Fruit fly (Drosophila melanogaster) whole organism, embryonic: ENCODE data around the gene aop.

Experiments used
- CG11504 ChIP-seq: fragments of 200-800 bp; sonication (Bioruptor generic); optimal IDR thresholded peaks from 3 replicates; lab custom pipeline; 2019; ENCODE audit warnings: missing biosample characterization, mild to moderate bottlenecking, missing genetic modification characterization, moderate library complexity
- CG12071 ChIP-seq: fragments of 200-800 bp; sonication (Bioruptor generic); optimal IDR thresholded peaks from 3 replicates; lab custom pipeline; 2018; ENCODE audit warnings: missing biosample characterization, mild to moderate bottlenecking, missing genetic modification characterization
- CG12155 ChIP-seq: fragments of 200-800 bp; sonication (Bioruptor generic); optimal IDR thresholded peaks from 3 replicates; lab custom pipeline; 2016; ENCODE audit warnings: missing biosample characterization, missing genetic modification characterization
- CG12942 ChIP-seq: fragments of 200-800 bp; sonication (Bioruptor generic); optimal IDR thresholded peaks from 3 replicates; lab custom pipeline; 2016; ENCODE audit warnings: missing biosample characterization, missing genetic modification characterization
- CG13424 ChIP-seq: fragments of 200-800 bp; sonication (Bioruptor generic); optimal IDR thresholded peaks from 2 replicates; lab custom pipeline; 2019; ENCODE audit warnings: missing biosample characterization, mild to moderate bottlenecking, missing genetic modification characterization, moderate library complexity
- CG14014 ChIP-seq: fragments of 200-800 bp; sonication (Bioruptor generic); IDR thresholded peaks from 2 replicates; pipeline ENCODE4 v1.3.6; 2022; ENCODE audit warnings: missing biosample characterization, missing genetic modification characterization
- CG15073 ChIP-seq: fragments of 200-800 bp; sonication (Bioruptor generic); optimal IDR thresholded peaks from 2 replicates; lab custom pipeline; 2016; ENCODE audit warnings: missing biosample characterization, missing genetic modification characterization
- CG15514 ChIP-seq: fragments of 200-800 bp; sonication (Bioruptor generic); optimal IDR thresholded peaks from 3 replicates; lab custom pipeline; 2017; ENCODE audit warnings: missing biosample characterization, missing genetic modification characterization, mild to moderate bottlenecking, moderate library complexity, missing genetic modification reagents
- CG15696 ChIP-seq: fragments of 200-800 bp; sonication (Bioruptor generic); optimal IDR thresholded peaks from 2 replicates; lab custom pipeline; 2019; ENCODE audit warnings: missing biosample characterization, mild to moderate bottlenecking, missing genetic modification characterization, moderate library complexity
- CG1603 ChIP-seq: fragments of 200-800 bp; sonication (Bioruptor generic); optimal IDR thresholded peaks from 2 replicates; lab custom pipeline; 2019; ENCODE audit warnings: missing biosample characterization, mild to moderate bottlenecking, missing genetic modification characterization, moderate library complexity
- CG18011 ChIP-seq: fragments of 200-800 bp; sonication (Bioruptor generic); optimal IDR thresholded peaks from 2 replicates; lab custom pipeline; 2017; ENCODE audit warnings: missing biosample characterization, missing genetic modification characterization, mild to moderate bottlenecking, moderate library complexity, missing genotype
- CG18476 ChIP-seq: fragments of 200-800 bp; sonication (Bioruptor generic); optimal IDR thresholded peaks from 2 replicates; lab custom pipeline; 2016; ENCODE audit warnings: missing biosample characterization, mild to moderate bottlenecking, missing genetic modification characterization
- CG30403 ChIP-seq: fragments of 200-800 bp; sonication (Bioruptor generic); optimal IDR thresholded peaks from 3 replicates; lab custom pipeline; 2016; ENCODE audit warnings: missing biosample characterization, missing genetic modification characterization
- CG3838 ChIP-seq: fragments of 200-800 bp; sonication (Bioruptor generic); optimal IDR thresholded peaks from 3 replicates; lab custom pipeline; 2016; ENCODE audit warnings: missing biosample characterization, missing genetic modification characterization
- CG4730 ChIP-seq: fragments of 200-800 bp; sonication (Bioruptor generic); IDR thresholded peaks from 2 replicates; pipeline ENCODE4 v1.3.6; 2022; ENCODE audit warnings: missing biosample characterization, missing genetic modification characterization
- CG5953 ChIP-seq: fragments of 200-800 bp; sonication (Bioruptor generic); IDR thresholded peaks from 2 replicates; pipeline ENCODE4 v1.3.6; 2022; ENCODE audit warnings: missing biosample characterization, missing genetic modification characterization
- CG6175 ChIP-seq: fragments of 200-800 bp; sonication (Bioruptor generic); IDR thresholded peaks from 3 replicates; pipeline ENCODE4 v1.3.6; 2022; ENCODE audit warnings: missing biosample characterization, missing genetic modification characterization
- CG7271 ChIP-seq: fragments of 200-800 bp; sonication (Bioruptor generic); optimal IDR thresholded peaks from 2 replicates; lab custom pipeline; 2018; ENCODE audit warnings: missing biosample characterization, mild to moderate bottlenecking, missing genetic modification characterization, moderate library complexity
- CG7357 ChIP-seq: fragments of 200-800 bp; sonication (Bioruptor generic); IDR thresholded peaks from 3 replicates; pipeline ENCODE4 v1.3.6; 2022; ENCODE audit warnings: missing biosample characterization, missing genetic modification characterization
- CG7556 ChIP-seq: fragments of 200-800 bp; sonication (Bioruptor generic); optimal IDR thresholded peaks from 2 replicates; lab custom pipeline; 2017; ENCODE audit warnings: missing biosample characterization, mild to moderate bottlenecking, missing genetic modification characterization
- CG8089 ChIP-seq: fragments of 200-800 bp; sonication (Bioruptor generic); optimal IDR thresholded peaks from 3 replicates; lab custom pipeline; 2016; ENCODE audit warnings: missing biosample characterization, missing genetic modification characterization
- CG9609 ChIP-seq: fragments of 200-800 bp; sonication (Bioruptor generic); optimal IDR thresholded peaks from 3 replicates; lab custom pipeline; 2016; ENCODE audit warnings: missing biosample characterization, missing genetic modification characterization
- CG9797 ChIP-seq: fragments of 200-800 bp; sonication (Bioruptor generic); optimal IDR thresholded peaks from 3 replicates; lab custom pipeline; 2018; ENCODE audit warnings: missing biosample characterization, mild to moderate bottlenecking, missing genetic modification characterization
- Dip2 ChIP-seq: fragments of 200-800 bp; sonication (Bioruptor generic); IDR thresholded peaks from 2 replicates; pipeline ENCODE4 v1.3.6; 2022; ENCODE audit warnings: missing biosample characterization, missing genetic modification characterization
- ERR ChIP-seq: fragments of 200-800 bp; sonication (Bioruptor generic); optimal IDR thresholded peaks from 2 replicates; lab custom pipeline; 2016; ENCODE audit warnings: missing biosample characterization, missing genetic modification characterization
- Lhr ChIP-seq: fragments of 200-800 bp; sonication (Bioruptor generic); optimal IDR thresholded peaks from 3 replicates; lab custom pipeline; 2017; ENCODE audit warnings: mild to moderate bottlenecking, missing biosample characterization, missing genetic modification reagents, missing genetic modification characterization
- Lim3 ChIP-seq: fragments of 200-800 bp; sonication (Bioruptor generic); IDR thresholded peaks from 2 replicates; pipeline ENCODE4 v1.3.6; 2022; ENCODE audit warnings: missing biosample characterization, missing genetic modification characterization
- Meics ChIP-seq: fragments of 200-800 bp; sonication (Bioruptor generic); optimal IDR thresholded peaks from 2 replicates; lab custom pipeline; 2017; ENCODE audit warnings: missing biosample characterization, mild to moderate bottlenecking, missing genetic modification characterization
- Nf-YC ChIP-seq: fragments of 200-800 bp; optimal IDR thresholded peaks from 3 replicates; lab custom pipeline; 2019; ENCODE audit warnings: missing biosample characterization, mild to moderate bottlenecking, missing genetic modification characterization, moderate library complexity
- Ravus ChIP-seq: fragments of 200-800 bp; sonication (Bioruptor generic); IDR thresholded peaks from 2 replicates; pipeline ENCODE4 v1.3.6; 2022; ENCODE audit warnings: missing biosample characterization, missing genetic modification characterization
- Scr ChIP-seq: fragments of 200-800 bp; sonication (Bioruptor generic); IDR thresholded peaks from 2 replicates; pipeline ENCODE4 v1.3.6; 2022; ENCODE audit warnings: missing biosample characterization, missing genetic modification characterization; ENCODE audit not compliant: partially characterized antibody
- TFAM ChIP-seq: fragments of 200-800 bp; sonication (Bioruptor generic); optimal IDR thresholded peaks from 2 replicates; lab custom pipeline; 2017; ENCODE audit warnings: missing biosample characterization, missing genetic modification characterization, inconsistent platforms
- Xbp1 ChIP-seq: fragments of 200-800 bp; sonication (Bioruptor generic); optimal IDR thresholded peaks from 3 replicates; lab custom pipeline; 2016; ENCODE audit warnings: missing biosample characterization, mild to moderate bottlenecking, missing genetic modification characterization
- YL-1 ChIP-seq: fragments of 200-800 bp; sonication (Bioruptor generic); optimal IDR thresholded peaks from 3 replicates; lab custom pipeline; 2017; ENCODE audit warnings: missing biosample characterization, mild to moderate bottlenecking, missing genetic modification characterization
- al ChIP-seq: fragments of 200-800 bp; sonication (Bioruptor generic); IDR thresholded peaks from 2 replicates; pipeline ENCODE4 v1.3.6; 2022; ENCODE audit warnings: missing biosample characterization, missing genetic modification characterization
- ap ChIP-seq: fragments of 200-800 bp; sonication (Bioruptor generic); IDR thresholded peaks from 2 replicates; pipeline ENCODE4 v1.3.6; 2022; ENCODE audit warnings: missing biosample characterization, missing genetic modification characterization
- bbx ChIP-seq: fragments of 200-800 bp; sonication (Bioruptor generic); IDR thresholded peaks from 2 replicates; pipeline ENCODE4 v1.3.6; 2022; ENCODE audit warnings: missing biosample characterization, missing genetic modification characterization; ENCODE audit not compliant: partially characterized antibody
- btn ChIP-seq: fragments of 200-800 bp; sonication (Bioruptor generic); optimal IDR thresholded peaks from 2 replicates; lab custom pipeline; 2016; ENCODE audit warnings: missing biosample characterization, missing genetic modification characterization
- dati ChIP-seq: fragments of 200-800 bp; sonication (Bioruptor generic); IDR thresholded peaks from 2 replicates; pipeline ENCODE4 v1.3.6; 2022; ENCODE audit warnings: missing biosample characterization, missing genetic modification characterization
- dysf ChIP-seq: fragments of 200-800 bp; sonication (Bioruptor generic); IDR thresholded peaks from 3 replicates; pipeline ENCODE4 v1.3.6; 2022; ENCODE audit warnings: missing biosample characterization, missing genetic modification characterization
- fd102C ChIP-seq: fragments of 200-800 bp; sonication (Bioruptor generic); optimal IDR thresholded peaks from 2 replicates; lab custom pipeline; 2018; ENCODE audit warnings: missing biosample characterization, mild to moderate bottlenecking, missing genetic modification characterization, moderate library complexity
- fd64A ChIP-seq: fragments of 200-800 bp; sonication (Bioruptor generic); optimal IDR thresholded peaks from 3 replicates; lab custom pipeline; 2018; ENCODE audit warnings: missing biosample characterization, mild to moderate bottlenecking, missing genetic modification characterization
- gce ChIP-seq: fragments of 200-800 bp; sonication (Bioruptor generic); IDR thresholded peaks from 3 replicates; pipeline ENCODE4 v1.3.6; 2022; ENCODE audit warnings: missing biosample characterization, missing genetic modification characterization
- gfzf ChIP-seq: fragments of 200-800 bp; sonication (Bioruptor generic); optimal IDR thresholded peaks from 2 replicates; lab custom pipeline; 2016; ENCODE audit warnings: missing biosample characterization, mild to moderate bottlenecking, missing genetic modification characterization, moderate library complexity
- grau ChIP-seq: fragments of 200-800 bp; optimal IDR thresholded peaks from 3 replicates; lab custom pipeline; 2019; ENCODE audit warnings: missing biosample characterization, mild to moderate bottlenecking, missing genetic modification characterization, moderate library complexity
- onecut ChIP-seq: fragments of 200-800 bp; sonication (Bioruptor generic); IDR thresholded peaks from 2 replicates; pipeline ENCODE4 v1.3.6; 2022; ENCODE audit warnings: missing biosample characterization, missing genetic modification characterization
- pnt ChIP-seq: fragments of 200-800 bp; sonication (Bioruptor generic); optimal IDR thresholded peaks from 3 replicates; lab custom pipeline; 2016; ENCODE audit warnings: missing biosample characterization, missing genetic modification characterization
- wor ChIP-seq: fragments of 200-800 bp; sonication (Bioruptor generic); IDR thresholded peaks from 2 replicates; pipeline ENCODE4 v1.3.6; 2022; ENCODE audit warnings: missing biosample characterization, missing genetic modification characterization
- zfh1 ChIP-seq: fragments of 200-800 bp; sonication (Bioruptor generic); IDR thresholded peaks from 3 replicates; pipeline ENCODE4 v1.3.6; 2022; ENCODE audit warnings: missing biosample characterization, missing genetic modification characterization

aop gene

DNA sequence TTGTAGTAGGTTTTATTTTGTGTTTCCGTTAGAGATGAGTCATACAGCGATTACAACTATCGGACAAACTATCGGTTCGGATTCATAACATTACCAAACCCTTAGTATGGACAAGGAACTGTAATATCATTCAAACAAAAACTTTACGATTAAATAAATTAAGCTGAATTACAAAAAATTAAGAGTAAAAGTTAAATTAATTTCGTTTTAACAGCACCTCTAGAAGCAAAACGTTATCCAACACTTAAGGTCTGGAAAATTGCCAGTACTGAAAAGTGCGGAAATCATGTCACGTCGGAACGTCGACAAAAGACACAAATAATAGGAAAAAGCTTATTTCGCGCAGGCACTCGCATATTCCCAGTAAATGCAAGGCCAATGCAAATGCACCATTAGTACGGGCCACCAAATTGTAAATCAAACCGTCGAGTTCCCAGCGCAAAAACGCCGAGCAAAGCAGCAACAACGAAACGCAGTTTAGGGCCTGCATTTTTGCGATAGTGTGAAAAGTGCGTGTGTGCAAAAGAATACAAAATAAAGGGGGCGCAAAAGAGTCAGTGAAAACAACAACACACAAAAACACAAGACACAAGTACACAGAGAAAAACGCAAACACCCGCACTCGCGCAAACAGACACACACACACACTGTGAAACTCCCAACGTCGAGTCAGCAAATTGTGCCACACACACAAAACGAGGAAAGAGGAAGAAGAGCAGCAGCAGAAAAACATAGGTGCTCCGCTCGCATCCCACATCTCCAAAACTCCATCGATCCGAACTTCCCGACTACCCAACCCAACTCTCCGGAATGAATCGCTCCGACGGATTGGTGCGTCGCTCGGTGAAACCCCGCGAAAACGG, 47.9 kb upstream of the aop start, which contains the start of the genes CG15387 and sau (continued):
- peak; percentile 64 for TF ChIP-seq wor
- peak; percentile 86 for TF ChIP-seq Meics
- TF ChIP-seq CG12942 (GFP tag; lab: Kevin White, UChicago), result peak; percentile 81
- peak; percentile 62 for TF ChIP-seq ap
- TF ChIP-seq CG9609 (GFP tag; lab: Kevin White, UChicago), result peak; percentile 91
- no peak for TF ChIP-seq Lim3
- TF ChIP-seq CG30403, result peak; percentile 94
- TF ChIP-seq CG1603 (tag; lab: Kevin White, UChicago), result peak; percentile 84
- peak; percentile 86 for TF ChIP-seq grau (tag; lab: Kevin White, UChicago)
- peak; percentile 80 for TF ChIP-seq ERR
- TF ChIP-seq CG7556 (GFP tag; lab: Kevin White, UChicago), result peak; percentile 83
- peak; percentile 24 for TF ChIP-seq TFAM
- peak; percentile 75 for TF ChIP-seq CG12071 (GFP tag; lab: Kevin White, UChicago)
- peak; percentile 64; the same call in 1 of the 3 replicates for TF ChIP-seq CG7357 (GFP tag; lab: Robert Waterston, UW)
- peak; percentile 71 for TF ChIP-seq CG18011 (GFP tag; lab: Kevin White, UChicago)
- no peak for TF ChIP-seq fd102C (GFP tag; lab: Kevin White, UChicago)
- TF ChIP-seq CG4730 (GFP tag; lab: Robert Waterston, UW), result peak; percentile 66
- peak; percentile 86 for TF ChIP-seq CG15696 (tag; lab: Kevin White, UChicago)
- TF ChIP-seq CG14014 (GFP tag; lab: Robert Waterston, UW), result peak; percentile 82
- no peak for TF ChIP-seq CG9797
- peak; percentile 44 for TF ChIP-seq onecut
- TF ChIP-seq Lhr (GFP tag; lab: Kevin White, UChicago), result peak; percentile 76
- peak; percentile 78 for TF ChIP-seq Nf-YC (tag; lab: Kevin White, UChicago)
- 0 out of 2 replicates have a peak, but pooled peaks have one; percentile 29 for TF ChIP-seq dati (GFP tag; lab: Robert Waterston, UW)
- peak; percentile 79 for TF ChIP-seq pnt (GFP tag; lab: Kevin White, UChicago)
- no peak for TF ChIP-seq Dip2 (GFP tag; lab: Robert Waterston, UW)
- TF ChIP-seq fd64A (GFP tag; lab: Kevin White, UChicago), result peak; percentile 32
- peak; percentile 90 for TF ChIP-seq CG13424 (tag; lab: Kevin White, UChicago)
- TF ChIP-seq btn (GFP tag; lab: Kevin White, UChicago), result peak; percentile 56
- peak; percentile 48; the same call in 1 of the 3 replicates for TF ChIP-seq gce
- TF ChIP-seq CG7271 (tag; lab: Kevin White, UChicago), result peak; percentile 19
- peak; percentile 87 for TF ChIP-seq CG11504 (tag; lab: Kevin White, UChicago)
- peak; percentile 91 for TF ChIP-seq Xbp1 (GFP tag; lab: Kevin White, UChicago)
- peak; percentile 83 for TF ChIP-seq CG8089
- peak; percentile 11; the same call in 1 of the 3 replicates for TF ChIP-seq CG6175 (GFP tag; lab: Robert Waterston, UW)
- peak; percentile 29 for TF ChIP-seq YL-1 (GFP tag; lab: Kevin White, UChicago)
- peak; percentile 83 for TF ChIP-seq dysf
- TF ChIP-seq gfzf (GFP tag; lab: Kevin White, UChicago), result peak; percentile 41
- peak; percentile 81 for TF ChIP-seq zfh1
- peak; percentile 86 for TF ChIP-seq CG15514
- TF ChIP-seq bbx (GFP tag; lab: Robert Waterston, UW), result peak; percentile 86
- TF ChIP-seq CG3838, result peak; percentile 74
- peak; percentile 49 for TF ChIP-seq CG15073 (GFP tag; lab: Kevin White, UChicago)
- peak; percentile 89 for TF ChIP-seq CG12155 (GFP tag; lab: Kevin White, UChicago)
- peak; percentile 89 for TF ChIP-seq CG18476
- TF ChIP-seq al, result peak; percentile 79
- peak; percentile 46 for TF ChIP-seq Ravus (GFP tag; lab: Robert Waterston, UW)
- peak; percentile 79 for TF ChIP-seq CG5953
- peak; percentile 97 for TF ChIP-seq Scr (GFP tag; lab: Robert Waterston, UW)
